Worm (Caenorhabditis elegans) whole organism, L1 larva: ENCODE results near the gene C16D9.4.

Experiments
- ets-5 ChIP-seq: fragments of 200-800 bp; sonication (Bioruptor generic); IDR thresholded peaks from 2 replicates; pipeline ENCODE4 v1.3.6; 2022; ENCODE audit warnings: missing genetic modification characterization, missing compliant biosample characterization
- nhr-76 ChIP-seq: sonication (generic microtip); optimal IDR thresholded peaks from 2 replicates; lab custom pipeline; 2017; ENCODE audit warnings: missing biosample characterization, missing genetic modification characterization
- unc-62 ChIP-seq: fragments of 150-350 bp; optimal IDR thresholded peaks from 2 replicates; lab custom pipeline; 2014; ENCODE audit warnings: missing biosample characterization, missing genetic modification reagents, missing genetic modification characterization

DNA sequence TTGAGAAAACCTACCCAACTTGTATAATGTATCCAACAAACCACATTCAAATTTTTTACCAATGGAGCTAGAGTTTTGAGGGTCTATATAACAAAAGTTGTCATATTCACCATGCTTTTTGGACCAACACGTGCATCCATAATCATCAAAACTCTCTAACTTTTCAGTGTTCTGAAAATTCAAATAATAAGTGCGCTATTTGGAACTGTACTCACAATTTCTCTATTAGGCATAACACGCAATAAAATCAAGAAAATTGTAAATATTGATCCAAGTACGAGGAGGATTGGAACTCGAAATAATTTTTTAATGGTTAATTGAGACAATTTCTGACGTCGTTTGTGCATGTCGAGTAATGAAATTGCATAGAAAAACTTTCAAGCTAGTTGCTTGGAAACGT lies 2.8 kb downstream of the C16D9.4 start, which contains the start of gene C16D9.3:
- no peak for TF ChIP-seq nhr-76 (tag; lab: Kevin White, UChicago)
- TF ChIP-seq ets-5 (GFP tag; lab: Robert Waterston, UW), result no peak
- TF ChIP-seq unc-62 (GFP tag; lab: Kevin White, UChicago), result no peak
